Fruit fly (Drosophila melanogaster) whole organism, embryonic: ENCODE measurements around the gene witty.
A peak's percentile ranks its signal among the peaks of the same experiment; 100 is the strongest.

Experiments
- Bgb ChIP-seq: fragments of 200-800 bp; sonication (Bioruptor generic); IDR thresholded peaks from 2 replicates; pipeline ENCODE4 v1.3.6; 2022; ENCODE audit warnings: missing biosample characterization, missing genetic modification characterization; ENCODE audit not compliant: partially characterized antibody
- Blimp-1 ChIP-seq: fragments of 200-800 bp; sonication (Bioruptor generic); optimal IDR thresholded peaks from 3 replicates; lab custom pipeline; 2018; ENCODE audit warnings: missing biosample characterization, missing genetic modification characterization, mild to moderate bottlenecking, moderate library complexity, missing genetic modification reagents
- CG1233 ChIP-seq: fragments of 200-800 bp; sonication (Bioruptor generic); optimal IDR thresholded peaks from 4 replicates; lab custom pipeline; 2018; ENCODE audit warnings: missing biosample characterization, mild to moderate bottlenecking, missing genetic modification characterization
- CG13296 ChIP-seq: fragments of 200-800 bp; sonication (Bioruptor generic); optimal IDR thresholded peaks from 3 replicates; lab custom pipeline; 2018; ENCODE audit warnings: missing biosample characterization, mild to moderate bottlenecking, missing genetic modification characterization
- CG13424 ChIP-seq: fragments of 200-800 bp; sonication (Bioruptor generic); optimal IDR thresholded peaks from 2 replicates; lab custom pipeline; 2019; ENCODE audit warnings: missing biosample characterization, mild to moderate bottlenecking, missing genetic modification characterization, moderate library complexity
- CG13894 ChIP-seq: fragments of 200-800 bp; sonication (Bioruptor generic); optimal IDR thresholded peaks from 3 replicates; lab custom pipeline; 2018; ENCODE audit warnings: missing biosample characterization, mild to moderate bottlenecking, missing genetic modification characterization, moderate library complexity
- CG15696 ChIP-seq: fragments of 200-800 bp; sonication (Bioruptor generic); optimal IDR thresholded peaks from 2 replicates; lab custom pipeline; 2019; ENCODE audit warnings: missing biosample characterization, mild to moderate bottlenecking, missing genetic modification characterization, moderate library complexity
- CG16813 ChIP-seq: fragments of 200-800 bp; sonication (Bioruptor generic); IDR thresholded peaks from 3 replicates; pipeline ENCODE4 v1.3.6; 2022; ENCODE audit warnings: missing biosample characterization, missing genetic modification characterization; ENCODE audit not compliant: partially characterized antibody
- CG2678 ChIP-seq: fragments of 200-800 bp; sonication (Bioruptor generic); optimal IDR thresholded peaks from 3 replicates; lab custom pipeline; 2019; ENCODE audit warnings: missing biosample characterization, mild to moderate bottlenecking, missing genetic modification characterization, moderate library complexity
- CG3281 ChIP-seq: fragments of 200-800 bp; sonication (Bioruptor generic); optimal IDR thresholded peaks from 3 replicates; lab custom pipeline; 2017; ENCODE audit warnings: missing biosample characterization, mild to moderate bottlenecking, missing genetic modification characterization
- CG34224 ChIP-seq: fragments of 200-800 bp; sonication (Bioruptor generic); IDR thresholded peaks from 3 replicates; pipeline ENCODE4 v1.3.6; 2022; ENCODE audit warnings: missing biosample characterization, missing genetic modification characterization; ENCODE audit not compliant: partially characterized antibody
- CG34376 ChIP-seq: fragments of 200-800 bp; sonication (Bioruptor generic); optimal IDR thresholded peaks from 2 replicates; lab custom pipeline; 2018; ENCODE audit warnings: missing biosample characterization, mild to moderate bottlenecking, missing genetic modification characterization
- CG4820 ChIP-seq: fragments of 200-800 bp; sonication (Bioruptor generic); optimal IDR thresholded peaks from 3 replicates; lab custom pipeline; 2016; ENCODE audit warnings: missing biosample characterization, missing genetic modification characterization
- CG7786 ChIP-seq: fragments of 200-800 bp; sonication (Bioruptor generic); optimal IDR thresholded peaks from 2 replicates; lab custom pipeline; 2016; ENCODE audit warnings: missing biosample characterization, missing genetic modification characterization
- Camta ChIP-seq: fragments of 200-800 bp; sonication (Bioruptor generic); optimal IDR thresholded peaks from 2 replicates; lab custom pipeline; 2016; ENCODE audit warnings: missing biosample characterization, missing genetic modification characterization
- D ChIP-seq, 2 experiments: fragments of 200-800 bp in 1 of 2; fragments of >200 bp in 1 of 2; sonication (Bioruptor generic) in 1 of 2; optimal IDR thresholded peaks; 2 replicates in 1 of 2; 3 replicates in 1 of 2; lab custom pipeline; 2017; ENCODE audit warnings: mild to moderate bottlenecking in 1 of 2, missing biosample characterization in 1 of 2, missing genetic modification characterization in 1 of 2, missing genetic modification reagents in 1 of 2
- Hmr ChIP-seq: fragments of 200-800 bp; sonication (Bioruptor generic); optimal IDR thresholded peaks from 3 replicates; lab custom pipeline; 2017; ENCODE audit warnings: mild to moderate bottlenecking, missing biosample characterization, missing genetic modification reagents, missing genetic modification characterization
- Lhr ChIP-seq: fragments of 200-800 bp; sonication (Bioruptor generic); optimal IDR thresholded peaks from 3 replicates; lab custom pipeline; 2017; ENCODE audit warnings: mild to moderate bottlenecking, missing biosample characterization, missing genetic modification reagents, missing genetic modification characterization
- NC2β ChIP-seq: fragments of 200-800 bp; sonication (Bioruptor generic); optimal IDR thresholded peaks from 2 replicates; lab custom pipeline; 2016; ENCODE audit warnings: missing biosample characterization, missing genetic modification characterization
- NfI ChIP-seq: fragments of 200-800 bp; sonication (Bioruptor generic); optimal IDR thresholded peaks from 3 replicates; lab custom pipeline; 2018; ENCODE audit warnings: missing biosample characterization, mild to moderate bottlenecking, missing genetic modification characterization, moderate library complexity
- Oli ChIP-seq: fragments of 200-800 bp; sonication (Bioruptor generic); optimal IDR thresholded peaks from 2 replicates; lab custom pipeline; 2018; ENCODE audit warnings: missing biosample characterization, mild to moderate bottlenecking, missing genetic modification characterization, moderate library complexity
- PHDP ChIP-seq: fragments of 200-800 bp; sonication (Bioruptor generic); optimal IDR thresholded peaks from 3 replicates; lab custom pipeline; 2018; ENCODE audit warnings: missing biosample characterization, mild to moderate bottlenecking, missing genetic modification characterization, moderate library complexity
- Scr ChIP-seq: fragments of 200-800 bp; sonication (Bioruptor generic); IDR thresholded peaks from 2 replicates; pipeline ENCODE4 v1.3.6; 2022; ENCODE audit warnings: missing biosample characterization, missing genetic modification characterization; ENCODE audit not compliant: partially characterized antibody
- Spps ChIP-seq: fragments of 200-800 bp; sonication (Bioruptor generic); optimal IDR thresholded peaks from 2 replicates; lab custom pipeline; 2018; ENCODE audit warnings: missing biosample characterization, mild to moderate bottlenecking, missing genetic modification characterization
- Ssrp ChIP-seq: fragments of 200-800 bp; sonication (Bioruptor generic); optimal IDR thresholded peaks from 2 replicates; lab custom pipeline; 2018; ENCODE audit warnings: missing biosample characterization, mild to moderate bottlenecking, missing genetic modification characterization, moderate library complexity
- chinmo ChIP-seq: fragments of 200-800 bp; sonication (Bioruptor generic); IDR thresholded peaks from 4 replicates; pipeline ENCODE4 v1.3.6; 2022; ENCODE audit warnings: missing biosample characterization, missing genetic modification characterization; ENCODE audit not compliant: partially characterized antibody
- crp ChIP-seq, 2 experiments: fragments of 200-800 bp; sonication (Bioruptor generic); optimal IDR thresholded peaks; 2 replicates in 1 of 2; 3 replicates in 1 of 2; lab custom pipeline; 2017; ENCODE audit warnings: missing biosample characterization in 2 of 2, missing genetic modification characterization in 2 of 2, mild to moderate bottlenecking in 1 of 2, moderate library complexity in 1 of 2
- ems ChIP-seq: fragments of 200-800 bp; sonication (Bioruptor generic); optimal IDR thresholded peaks from 3 replicates; lab custom pipeline; 2016; ENCODE audit warnings: missing biosample characterization, missing genetic modification characterization
- esg ChIP-seq: fragments of 200-800 bp; sonication (Bioruptor generic); conservative IDR thresholded peaks from 2 replicates; pipeline ENCODE4 v1.3.6; 2022; ENCODE audit warnings: missing biosample characterization, missing genetic modification characterization
- gem ChIP-seq: fragments of 200-800 bp; sonication (Bioruptor generic); optimal IDR thresholded peaks from 2 replicates; lab custom pipeline; 2019; ENCODE audit warnings: missing biosample characterization, mild to moderate bottlenecking, missing genetic modification characterization, moderate library complexity
- hb ChIP-seq: fragments of 200-800 bp; sonication (Bioruptor generic); IDR thresholded peaks from 3 replicates; pipeline ENCODE4 v1.3.6; 2022; ENCODE audit warnings: missing biosample characterization, missing genetic modification characterization; ENCODE audit not compliant: partially characterized antibody
- hth ChIP-seq: fragments of >200 bp; optimal IDR thresholded peaks from 2 replicates; lab custom pipeline; 2017; ENCODE audit warnings: inconsistent platforms
- knrl ChIP-seq: fragments of 200-800 bp; sonication (Bioruptor generic); IDR thresholded peaks from 3 replicates; pipeline ENCODE4 v1.3.6; 2022; ENCODE audit warnings: missing biosample characterization, missing genetic modification characterization; ENCODE audit not compliant: partially characterized antibody
- lola ChIP-seq, 3 experiments: fragments of >200 bp in 2 of 3; fragments of 200-800 bp in 1 of 3; sonication (Bioruptor generic) in 1 of 3; optimal IDR thresholded peaks; 2 replicates each; lab custom pipeline; 2017 to 2019; ENCODE audit warnings: missing biosample characterization in 3 of 3, missing genetic modification characterization in 3 of 3, mild to moderate bottlenecking in 1 of 3, moderate library complexity in 1 of 3
- mam ChIP-seq: fragments of 200-800 bp; sonication (Bioruptor generic); optimal IDR thresholded peaks from 3 replicates; lab custom pipeline; 2016; ENCODE audit warnings: missing biosample characterization, missing genetic modification characterization
- nerfin-1 ChIP-seq: fragments of 200-800 bp; sonication (Bioruptor generic); optimal IDR thresholded peaks from 3 replicates; lab custom pipeline; 2019; ENCODE audit warnings: missing biosample characterization, mild to moderate bottlenecking, missing genetic modification characterization, moderate library complexity
- nom ChIP-seq: fragments of 200-800 bp; sonication (Bioruptor generic); optimal IDR thresholded peaks from 2 replicates; lab custom pipeline; 2017; ENCODE audit warnings: missing biosample characterization, missing genetic modification characterization, mild to moderate bottlenecking, moderate library complexity, missing genetic modification reagents
- pan ChIP-seq, 4 experiments: fragments of >200 bp in 3 of 4; fragments of 200-800 bp in 1 of 4; sonication (Bioruptor generic) in 1 of 4; optimal IDR thresholded peaks in 3 of 4; IDR thresholded peaks in 1 of 4; 2 replicates each; pipeline versions ENCODE4 v1.3.6 to Lab custom; 2017 to 2022; ENCODE audit warnings: missing biosample characterization in 2 of 4, missing genetic modification characterization in 2 of 4, mixed read lengths in 1 of 4
- pum ChIP-seq: fragments of 200-800 bp; sonication (Bioruptor generic); optimal IDR thresholded peaks from 2 replicates; lab custom pipeline; 2016; ENCODE audit warnings: missing biosample characterization, missing genetic modification characterization
- rib ChIP-seq: fragments of 200-800 bp; sonication (Bioruptor generic); IDR thresholded peaks from 2 replicates; pipeline ENCODE4 v1.3.6; 2022; ENCODE audit warnings: missing biosample characterization, missing genetic modification characterization
- row ChIP-seq: fragments of 200-800 bp; sonication (Bioruptor generic); IDR thresholded peaks from 3 replicates; pipeline ENCODE4 v1.3.6; 2022; ENCODE audit warnings: missing biosample characterization, missing genetic modification characterization
- slbo ChIP-seq: fragments of 200-800 bp; sonication (Bioruptor generic); IDR thresholded peaks from 2 replicates; pipeline ENCODE4 v1.3.6; 2022; ENCODE audit warnings: missing biosample characterization, missing genetic modification characterization
- sqz ChIP-seq: fragments of 200-800 bp; sonication (Bioruptor generic); optimal IDR thresholded peaks from 3 replicates; lab custom pipeline; 2018; ENCODE audit warnings: missing biosample characterization, mild to moderate bottlenecking, missing genetic modification characterization
- trh ChIP-seq: fragments of 200-800 bp; sonication (Bioruptor generic); optimal IDR thresholded peaks from 2 replicates; lab custom pipeline; 2016; ENCODE audit warnings: missing biosample characterization, missing genetic modification characterization
- unpg ChIP-seq: fragments of 200-800 bp; sonication (Bioruptor generic); optimal IDR thresholded peaks from 3 replicates; lab custom pipeline; 2018; ENCODE audit warnings: missing biosample characterization, mild to moderate bottlenecking, missing genetic modification characterization, moderate library complexity
- zen ChIP-seq: fragments of 200-800 bp; sonication (Bioruptor generic); optimal IDR thresholded peaks from 3 replicates; lab custom pipeline; 2018; ENCODE audit warnings: missing biosample characterization, mild to moderate bottlenecking, missing genetic modification characterization, moderate library complexity

Gene witty

dm6 chr2L:8381508-8382036 lies 43.5 kb downstream of the witty start, which contains the start of gene AlaRS (continued):
- TF ChIP-seq knrl (GFP tag; lab: Robert Waterston, UW), result peak; percentile 59; the same call in 2 of the 3 replicates
- TF ChIP-seq CG15696 (tag; lab: Kevin White, UChicago), result no peak
- TF ChIP-seq CG3281, result peak; percentile 49
- TF ChIP-seq pan (optimal IDR thresholded peaks at IDR 0.05; lab: Kevin White, UChicago), result no peak
- TF ChIP-seq pan (GFP tag; optimal IDR thresholded peaks at IDR 0.05 in 1 of 2, IDR thresholded peaks at IDR 0.05 in 1 of 2), result peak in 1 of 2 experiments; percentile 43
- peak; percentile 4 for TF ChIP-seq NfI (GFP tag; lab: Kevin White, UChicago)
- peak; percentile 26 for TF ChIP-seq pum (GFP tag; lab: Kevin White, UChicago)
- TF ChIP-seq Blimp-1 (GFP tag; lab: Kevin White, UChicago), result peak; percentile 54
- peak; percentile 23 for TF ChIP-seq Spps (tag; lab: Kevin White, UChicago)
- TF ChIP-seq lola (GFP tag; optimal IDR thresholded peaks at IDR 0.05; lab: Kevin White, UChicago), result peak in 1 of 3 experiments; percentile 29
- no peak for TF ChIP-seq Lhr (GFP tag; lab: Kevin White, UChicago)
- peak; percentile 58 for TF ChIP-seq CG13424 (tag; lab: Kevin White, UChicago)
- TF ChIP-seq CG34224 (GFP tag; lab: Robert Waterston, UW), result peak; percentile 61
- peak; percentile 18; the same call in 1 of the 2 replicates for TF ChIP-seq esg
- peak; percentile 75 for TF ChIP-seq Scr (GFP tag; lab: Robert Waterston, UW)
- TF ChIP-seq row (GFP tag; lab: Robert Waterston, UW), result peak; percentile 79
- TF ChIP-seq mam (GFP tag; lab: Kevin White, UChicago), result peak; percentile 25
- TF ChIP-seq Oli, result peak; percentile 9
- TF ChIP-seq zen (tag; lab: Kevin White, UChicago), result peak; percentile 25
- peak; percentile 18 for TF ChIP-seq ems
- TF ChIP-seq CG7786, result no peak
- peak; percentile 14 for TF ChIP-seq sqz (GFP tag; lab: Kevin White, UChicago)
- peak; percentile 50 for TF ChIP-seq CG2678 (tag; lab: Kevin White, UChicago)
- no peak for TF ChIP-seq rib
- no peak for TF ChIP-seq NC2β
- peak; percentile 56 for TF ChIP-seq Bgb (GFP tag; lab: Robert Waterston, UW)
- TF ChIP-seq trh (GFP tag; lab: Kevin White, UChicago), result no peak
- peak; percentile 41 for TF ChIP-seq unpg (GFP tag; lab: Kevin White, UChicago)
- TF ChIP-seq CG16813, result peak; percentile 42; the same call in 1 of the 3 replicates
- TF ChIP-seq Camta (GFP tag; lab: Kevin White, UChicago), result no peak
- no peak for TF ChIP-seq D (optimal IDR thresholded peaks at IDR 0.05; lab: Kevin White, UChicago)
- TF ChIP-seq D (GFP tag; optimal IDR thresholded peaks at IDR 0.05; lab: Kevin White, UChicago), result peak; percentile 19
- peak; percentile 47 for TF ChIP-seq PHDP (tag; lab: Kevin White, UChicago)
- TF ChIP-seq Ssrp (tag; lab: Kevin White, UChicago), result peak; percentile 4
- TF ChIP-seq hth, result no peak
- TF ChIP-seq nerfin-1, result peak; percentile 30
- TF ChIP-seq CG34376 (GFP tag; lab: Kevin White, UChicago), result peak; percentile 41
- TF ChIP-seq CG13894 (tag; lab: Kevin White, UChicago), result no peak
- peak; percentile 17 for TF ChIP-seq CG4820 (GFP tag; lab: Kevin White, UChicago)
- TF ChIP-seq nom (GFP tag; lab: Kevin White, UChicago), result peak; percentile 34
- peak; percentile 20 for TF ChIP-seq CG1233 (GFP tag; lab: Kevin White, UChicago)
- peak; percentile 37; the same call in 1 of the 2 replicates for TF ChIP-seq slbo
- peak; percentile 70 for TF ChIP-seq gem (tag; lab: Kevin White, UChicago)
- peak in 1 of 2 experiments; percentile 4 for TF ChIP-seq crp (GFP tag; optimal IDR thresholded peaks at IDR 0.05; lab: Kevin White, UChicago)
- peak; percentile 30 for TF ChIP-seq Hmr
- peak; percentile 45; the same call in 1 of the 3 replicates for TF ChIP-seq hb (GFP tag; lab: Robert Waterston, UW)
- TF ChIP-seq CG13296 (GFP tag; lab: Kevin White, UChicago), result peak; percentile 50
- peak; percentile 83; the same call in 2 of the 4 replicates for TF ChIP-seq chinmo
